In genomic region chr2L:14683596-14683995, dm6 we compare ENCODE assay signal across 3 fruit fly cellular contexts.
TF ChIP-seq lines count a peak whose summit lies in the region.

No protein-coding gene starts in this region.

- no peak for TF ChIP-seq CTCF in whole organism, embryonic (GFP tag; optimal IDR thresholded peaks at IDR 0.05; lab: Kevin White, UChicago)

TF ChIP-seq in whole organism, embryonic, 481 proteins besides CTCF, POLR2A, EP300 and RAD21:
- TF ChIP-seq abd-A (tag; optimal IDR thresholded peaks at IDR 0.05; lab: Kevin White, UChicago) (no peak), CG3726 (GFP tag; IDR thresholded peaks at IDR 0.05; lab: Robert Waterston, UW) (no peak), CkIIα-i1 (GFP tag; IDR thresholded peaks at IDR 0.05; lab: Robert Waterston, UW) (no peak), ftz-f1 (GFP tag; optimal IDR thresholded peaks at IDR 0.05; lab: Kevin White, UChicago) (no peak), HLHmδ (GFP tag; optimal IDR thresholded peaks at IDR 0.05; lab: Kevin White, UChicago) (peak; percentile 29), CG8089 (GFP tag; optimal IDR thresholded peaks at IDR 0.05; lab: Kevin White, UChicago) (no peak), lilli (GFP tag; optimal IDR thresholded peaks at IDR 0.05; lab: Kevin White, UChicago) (no peak), CG5953 (GFP tag; IDR thresholded peaks at IDR 0.05; lab: Robert Waterston, UW) (0 out of 2 replicates have a peak, but pooled peaks have one; percentile 48), tap (tag; optimal IDR thresholded peaks at IDR 0.05; lab: Kevin White, UChicago) (no peak), otp (GFP tag; IDR thresholded peaks at IDR 0.05; lab: Robert Waterston, UW) (no peak), Ravus (GFP tag; IDR thresholded peaks at IDR 0.05; lab: Robert Waterston, UW) (no peak), Adf1 (GFP tag; IDR thresholded peaks at IDR 0.05; lab: Robert Waterston, UW) (no peak), zen (tag; optimal IDR thresholded peaks at IDR 0.05; lab: Kevin White, UChicago) (peak; percentile 30), Ets65A (GFP tag; lab: Kevin White, UChicago) (peak; percentile 81), crol (GFP tag; IDR thresholded peaks at IDR 0.05; lab: Robert Waterston, UW) (0 out of 2 replicates have a peak, but pooled peaks have one; percentile 13), CG11696 (GFP tag; IDR thresholded peaks at IDR 0.05; lab: Robert Waterston, UW) (peak; percentile 75), lov (optimal IDR thresholded peaks at IDR 0.05; lab: Kevin White, UChicago) (no peak), lov (GFP tag; IDR thresholded peaks at IDR 0.05; lab: Robert Waterston, UW) (0 out of 3 replicates have a peak, but pooled peaks have one; percentile 16), Rfx (GFP tag; IDR thresholded peaks at IDR 0.05; lab: Robert Waterston, UW) (0 out of 2 replicates have a peak, but pooled peaks have one; percentile 7), CG32772 (GFP tag; IDR thresholded peaks at IDR 0.05; lab: Robert Waterston, UW) (no peak), ssp (GFP tag; IDR thresholded peaks at IDR 0.05; lab: Robert Waterston, UW) (no peak), corto (GFP tag; optimal IDR thresholded peaks at IDR 0.05; lab: Kevin White, UChicago) (no peak), CG13894 (tag; optimal IDR thresholded peaks at IDR 0.05; lab: Kevin White, UChicago) (peak; percentile 54)

TF ChIP-seq in whole organism, prepupa, 60 proteins besides CTCF, POLR2A, EP300 and RAD21:
- TF ChIP-seq Hr38 (GFP tag; optimal IDR thresholded peaks at IDR 0.05; lab: Kevin White, UChicago) (no peak), esn (GFP tag; optimal IDR thresholded peaks at IDR 0.05; lab: Kevin White, UChicago) (no peak), fd59A (GFP tag; optimal IDR thresholded peaks at IDR 0.05; lab: Kevin White, UChicago) (no peak), CG3919 (GFP tag; optimal IDR thresholded peaks at IDR 0.05; lab: Kevin White, UChicago) (no peak), CG6163 (GFP tag; IDR thresholded peaks at IDR 0.05; lab: Robert Waterston, UW) (peak; percentile 27; the same call in 1 of the 3 replicates), dac (GFP tag; optimal IDR thresholded peaks at IDR 0.05; lab: Kevin White, UChicago) (no peak), Smox (GFP tag; optimal IDR thresholded peaks at IDR 0.05; lab: Kevin White, UChicago) (no peak), CG6276 (GFP tag; optimal IDR thresholded peaks at IDR 0.05; lab: Kevin White, UChicago) (no peak), CG8319 (GFP tag; optimal IDR thresholded peaks at IDR 0.05; lab: Kevin White, UChicago) (no peak), salr (GFP tag; optimal IDR thresholded peaks at IDR 0.05; lab: Kevin White, UChicago) (no peak), eg (GFP tag; IDR thresholded peaks at IDR 0.05; lab: Robert Waterston, UW) (0 out of 3 replicates have a peak, but pooled peaks have one; percentile 6), cyc (GFP tag; optimal IDR thresholded peaks at IDR 0.05; lab: Kevin White, UChicago) (no peak), acj6 (GFP tag; optimal IDR thresholded peaks at IDR 0.05; lab: Kevin White, UChicago) (no peak), dsx (GFP tag; optimal IDR thresholded peaks at IDR 0.05; lab: Kevin White, UChicago; ENCODE audit: poor library complexity, severe bottlenecking) (no peak), Eip75B (GFP tag; optimal IDR thresholded peaks at IDR 0.05; lab: Kevin White, UChicago) (no peak), spab (GFP tag; optimal IDR thresholded peaks at IDR 0.05; lab: Kevin White, UChicago) (no peak)

TF ChIP-seq in whole organism, pupa, 21 proteins besides CTCF, POLR2A, EP300 and RAD21:
- TF ChIP-seq CG34367 (tag; optimal IDR thresholded peaks at IDR 0.05; lab: Kevin White, UChicago) (no peak), fd96Ca (GFP tag; IDR thresholded peaks at IDR 0.05; lab: Robert Waterston, UW) (0 out of 3 replicates have a peak, but pooled peaks have one; percentile 13)
